Worm (Caenorhabditis elegans) whole organism, late embryonic: ENCODE results near the gene spr-3.

ENCODE experiments used
- T23F11.4 ChIP-seq: fragments of 200-800 bp; sonication (Bioruptor generic); optimal IDR thresholded peaks from 2 replicates; lab custom pipeline; 2018; ENCODE audit warnings: mild to moderate bottlenecking, missing genetic modification characterization, missing compliant biosample characterization
- ahr-1 ChIP-seq: sonication (generic microtip); optimal IDR thresholded peaks from 2 replicates; lab custom pipeline; 2016; ENCODE audit warnings: missing genetic modification characterization, missing compliant biosample characterization
- ama-1 ChIP-seq: fragments of 150-350 bp; optimal IDR thresholded peaks from 2 replicates; lab custom pipeline; 2014
- ceh-18 ChIP-seq: sonication (generic microtip); optimal IDR thresholded peaks from 2 replicates; lab custom pipeline; 2016; ENCODE audit warnings: missing genetic modification characterization, missing compliant biosample characterization
- ceh-19 ChIP-seq: fragments of 200-800 bp; sonication (Bioruptor generic); optimal IDR thresholded peaks from 2 replicates; lab custom pipeline; 2018; ENCODE audit warnings: mild to moderate bottlenecking, missing genetic modification characterization, missing compliant biosample characterization
- ceh-2 ChIP-seq: sonication (generic microtip); optimal IDR thresholded peaks from 2 replicates; lab custom pipeline; 2016; ENCODE audit warnings: missing genotype, missing genetic modification characterization, missing compliant biosample characterization
- ceh-30 ChIP-seq: fragments of 150-350 bp; optimal IDR thresholded peaks from 2 replicates; lab custom pipeline; 2014; ENCODE audit warnings: missing biosample characterization, missing genetic modification characterization
- ceh-31 ChIP-seq: sonication (generic microtip); optimal IDR thresholded peaks from 2 replicates; lab custom pipeline; 2016; ENCODE audit warnings: missing genetic modification characterization, missing compliant biosample characterization
- ceh-34 ChIP-seq: sonication (generic microtip); optimal IDR thresholded peaks from 2 replicates; lab custom pipeline; 2016; ENCODE audit warnings: mild to moderate bottlenecking, missing genetic modification characterization, missing compliant biosample characterization
- ceh-45 ChIP-seq: fragments of 200-800 bp; sonication (Bioruptor generic); IDR thresholded peaks from 2 replicates; pipeline ENCODE4 v1.3.6; 2022; ENCODE audit warnings: missing genetic modification reagents, missing genetic modification characterization, missing compliant biosample characterization
- dve-1 ChIP-seq: sonication (generic microtip); optimal IDR thresholded peaks from 2 replicates; lab custom pipeline; 2017; ENCODE audit warnings: antibody characterized with exemption, mild to moderate bottlenecking, missing genetic modification characterization, missing compliant biosample characterization
- elt-2 ChIP-seq: sonication (generic microtip); optimal IDR thresholded peaks from 2 replicates; lab custom pipeline; 2016; ENCODE audit warnings: missing genetic modification reagents, missing genetic modification characterization, missing compliant biosample characterization
- fax-1 ChIP-seq: sonication (generic microtip); optimal IDR thresholded peaks from 2 replicates; lab custom pipeline; 2016; ENCODE audit warnings: missing genotype, missing genetic modification characterization, missing compliant biosample characterization
- gmeb-2 ChIP-seq: sonication (generic microtip); optimal IDR thresholded peaks from 2 replicates; lab custom pipeline; 2016; ENCODE audit warnings: missing genetic modification characterization, inconsistent platforms, missing compliant biosample characterization
- hlh-13 ChIP-seq: fragments of 200-800 bp; sonication (Bioruptor generic); optimal IDR thresholded peaks from 2 replicates; lab custom pipeline; 2018; ENCODE audit warnings: mild to moderate bottlenecking, missing genetic modification characterization, missing compliant biosample characterization
- hlh-30 ChIP-seq: sonication (generic microtip); optimal IDR thresholded peaks from 2 replicates; lab custom pipeline; 2017; ENCODE audit warnings: antibody characterized with exemption, missing genetic modification characterization, missing compliant biosample characterization; ENCODE audit not compliant: insufficient read depth
- hlh-6 ChIP-seq: sonication (generic microtip); optimal IDR thresholded peaks from 2 replicates; lab custom pipeline; 2016; ENCODE audit warnings: missing genotype, missing genetic modification characterization, missing compliant biosample characterization
- mec-3 ChIP-seq: sonication (generic microtip); optimal IDR thresholded peaks from 2 replicates; lab custom pipeline; 2016; ENCODE audit warnings: borderline replicate concordance, missing genetic modification characterization, missing compliant biosample characterization
- nfya-1 ChIP-seq: sonication (generic microtip); optimal IDR thresholded peaks from 2 replicates; lab custom pipeline; 2017; ENCODE audit warnings: missing genetic modification characterization, mild to moderate bottlenecking, missing compliant biosample characterization, antibody characterized with exemption, moderate library complexity
- odd-2 ChIP-seq: sonication (generic microtip); optimal IDR thresholded peaks from 2 replicates; lab custom pipeline; 2017; ENCODE audit warnings: antibody characterized with exemption, mild to moderate bottlenecking, missing genetic modification characterization, missing compliant biosample characterization
- pag-3 ChIP-seq: sonication (generic microtip); optimal IDR thresholded peaks from 2 replicates; lab custom pipeline; 2016; ENCODE audit warnings: missing compliant biosample characterization, missing genetic modification characterization, borderline replicate concordance
- pha-2 ChIP-seq: sonication (generic microtip); optimal IDR thresholded peaks from 2 replicates; lab custom pipeline; 2017; ENCODE audit warnings: mild to moderate bottlenecking, missing genetic modification characterization, missing compliant biosample characterization
- pha-4 ChIP-seq: fragments of 150-350 bp; optimal IDR thresholded peaks from 2 replicates; lab custom pipeline; 2018; ENCODE audit warnings: missing biosample characterization, missing genetic modification reagents, missing genetic modification characterization
- ref-2 ChIP-seq: sonication (generic microtip); optimal IDR thresholded peaks from 2 replicates; lab custom pipeline; 2016; ENCODE audit warnings: missing genetic modification characterization, missing compliant biosample characterization
- rnt-1 ChIP-seq: sonication (generic microtip); optimal IDR thresholded peaks from 2 replicates; lab custom pipeline; 2016; ENCODE audit warnings: missing genetic modification characterization, missing compliant biosample characterization
- sox-2 ChIP-seq: fragments of 200-800 bp; sonication (Bioruptor generic); IDR thresholded peaks from 2 replicates; pipeline ENCODE4 v1.3.6; 2022; ENCODE audit warnings: missing genetic modification reagents, missing genetic modification characterization, missing compliant biosample characterization
- syd-9 ChIP-seq: sonication (generic microtip); optimal IDR thresholded peaks from 2 replicates; lab custom pipeline; 2016; ENCODE audit warnings: mild to moderate bottlenecking, missing genetic modification characterization, moderate library complexity, missing compliant biosample characterization
- tbx-7 ChIP-seq: sonication (generic microtip); optimal IDR thresholded peaks from 2 replicates; lab custom pipeline; 2016; ENCODE audit warnings: missing genotype, missing genetic modification characterization, missing compliant biosample characterization
- ttx-3 ChIP-seq: sonication (generic microtip); optimal IDR thresholded peaks from 2 replicates; lab custom pipeline; 2016; ENCODE audit warnings: missing genetic modification reagents, missing genetic modification characterization, missing compliant biosample characterization
- unc-3 ChIP-seq, 2 experiments: fragments of 200-800 bp in 1 of 2; sonication (Bioruptor generic) in 1 of 2; sonication (generic microtip) in 1 of 2; conservative IDR thresholded peaks in 1 of 2; optimal IDR thresholded peaks in 1 of 2; 2 replicates each; pipeline versions ENCODE4 v1.3.6 to Lab custom; 2016 to 2022; ENCODE audit warnings: missing compliant biosample characterization in 2 of 2, missing genetic modification characterization in 2 of 2, missing genetic modification reagents in 1 of 2
- unc-42 ChIP-seq: sonication (generic microtip); optimal IDR thresholded peaks from 2 replicates; lab custom pipeline; 2016; ENCODE audit warnings: missing genotype, missing genetic modification characterization, missing compliant biosample characterization
- unc-55 ChIP-seq: sonication (generic microtip); optimal IDR thresholded peaks from 2 replicates; lab custom pipeline; 2017; ENCODE audit warnings: missing biosample characterization, missing genetic modification reagents, missing genetic modification characterization
- unc-86 ChIP-seq: sonication (generic microtip); optimal IDR thresholded peaks from 2 replicates; lab custom pipeline; 2016; ENCODE audit warnings: missing genetic modification characterization, missing compliant biosample characterization

spr-3 gene

ce11 chrX:4490400-4490799 lies 23.5 kb upstream of the spr-3 start:
- TF ChIP-seq hlh-6 (tag; lab: Kevin White, UChicago) = no peak
- TF ChIP-seq unc-55 (GFP tag; lab: Kevin White, UChicago) = no peak
- no peak for TF ChIP-seq ceh-30 (tag; lab: Kevin White, UChicago)
- no peak for TF ChIP-seq unc-86 (tag; lab: Kevin White, UChicago)
- no peak for TF ChIP-seq syd-9 (tag; lab: Kevin White, UChicago)

- TF ChIP-seq odd-2 (tag; lab: Kevin White, UChicago) (no peak), pha-4 (tag; lab: Kevin White, UChicago) (no peak), tbx-7 (tag; lab: Kevin White, UChicago) (no peak), hlh-13 (GFP tag; lab: Kevin White, UChicago) (no peak), ceh-45 (no peak), nfya-1 (tag; lab: Kevin White, UChicago) (no peak), rnt-1 (tag; lab: Kevin White, UChicago) (no peak), pha-2 (tag; lab: Kevin White, UChicago) (no peak), sox-2 (no peak), T23F11.4 (GFP tag; lab: Kevin White, UChicago) (no peak), gmeb-2 (tag; lab: Kevin White, UChicago) (no peak), mec-3 (tag; lab: Kevin White, UChicago) (no peak), ahr-1 (no peak), ceh-31 (tag; lab: Kevin White, UChicago) (no peak), ceh-19 (no peak)
Measured at ce11 chrX:4492199-4492598, 21.7 kb upstream of the spr-3 start, which contains the start of gene F46H6.5. Gene F46H6.5 (minus strand): TSS chrX:4492208.

ce11 chrX:4493439-4494006 lies 20.4 kb upstream of the spr-3 start:
- TF ChIP-seq unc-42 (tag; lab: Kevin White, UChicago) = peak; percentile 60
- no peak for TF ChIP-seq unc-86 (tag; lab: Kevin White, UChicago)

- TF ChIP-seq ceh-18 (no peak), fax-1 (no peak), pag-3 (tag; lab: Kevin White, UChicago) (no peak), ama-1 (lab: Kevin White, UChicago) (no peak), ceh-34 (tag; lab: Kevin White, UChicago) (no peak), elt-2 (tag; lab: Kevin White, UChicago) (no peak), dve-1 (no peak), ceh-30 (tag; lab: Kevin White, UChicago) (no peak), ceh-45 (no peak), ceh-2 (tag; lab: Kevin White, UChicago) (no peak), gmeb-2 (tag; lab: Kevin White, UChicago) (no peak), hlh-30 (tag; lab: Kevin White, UChicago) (no peak), mec-3 (tag; lab: Kevin White, UChicago) (no peak), unc-86 (tag; lab: Kevin White, UChicago) (no peak), ref-2 (tag; lab: Kevin White, UChicago) (no peak), ttx-3 (tag; lab: Kevin White, UChicago) (no peak), nfya-1 (tag; lab: Kevin White, UChicago) (no peak), unc-3 (GFP tag; conservative IDR thresholded peaks at IDR 0.05; lab: Robert Waterston, UW) (no peak), unc-3 (tag; optimal IDR thresholded peaks at IDR 0.05; lab: Kevin White, UChicago) (no peak)
Measured at ce11 chrX:4495814-4496567, 17.9 kb upstream of the spr-3 start.
